Worm (Caenorhabditis elegans) whole organism, young adult: ENCODE data around the gene F37B4.10.

Experiments used
- B0336.3 ChIP-seq: fragments of 200-800 bp; sonication (Bioruptor generic); IDR thresholded peaks from 2 replicates; pipeline ENCODE4 v1.3.6; 2022; ENCODE audit warnings: missing genetic modification characterization, missing compliant biosample characterization
- C06A6.2 ChIP-seq: fragments of 200-800 bp; sonication (Bioruptor generic); conservative IDR thresholded peaks from 2 replicates; pipeline ENCODE4 v1.3.6; 2022; ENCODE audit warnings: missing genetic modification characterization, missing compliant biosample characterization
- C17E4.6 ChIP-seq: fragments of 200-800 bp; sonication (Bioruptor generic); IDR thresholded peaks from 2 replicates; pipeline ENCODE4 v1.3.6; 2022; ENCODE audit warnings: missing genetic modification reagents, missing genetic modification characterization, missing compliant biosample characterization
- F57A8.1 ChIP-seq: fragments of 200-800 bp; sonication (Bioruptor generic); optimal IDR thresholded peaks from 2 replicates; lab custom pipeline; 2018; ENCODE audit warnings: mild to moderate bottlenecking, missing genetic modification characterization, moderate library complexity, missing compliant biosample characterization
- F57C9.4 ChIP-seq: sonication (generic microtip); optimal IDR thresholded peaks from 2 replicates; lab custom pipeline; 2017; ENCODE audit warnings: mild to moderate bottlenecking, missing genetic modification characterization, missing compliant biosample characterization
- bed-1 ChIP-seq: fragments of 200-800 bp; sonication (Bioruptor generic); IDR thresholded peaks from 2 replicates; pipeline ENCODE4 v1.3.6; 2022; ENCODE audit warnings: missing genetic modification reagents, missing genetic modification characterization, missing compliant biosample characterization
- ceh-27 ChIP-seq: fragments of 200-800 bp; sonication (Bioruptor generic); optimal IDR thresholded peaks from 2 replicates; lab custom pipeline; 2018; ENCODE audit warnings: mild to moderate bottlenecking, missing genetic modification characterization, moderate library complexity, missing compliant biosample characterization
- ceh-40 ChIP-seq: fragments of 200-800 bp; sonication (Bioruptor generic); IDR thresholded peaks from 2 replicates; pipeline ENCODE4 v1.3.6; 2022; ENCODE audit warnings: missing genetic modification characterization, missing compliant biosample characterization
- ceh-91 ChIP-seq: fragments of 200-800 bp; sonication (Bioruptor generic); IDR thresholded peaks from 2 replicates; pipeline ENCODE4 v1.3.6; 2022; ENCODE audit warnings: missing genetic modification reagents, missing genetic modification characterization, missing compliant biosample characterization
- chd-7 ChIP-seq: sonication (generic microtip); optimal IDR thresholded peaks from 2 replicates; lab custom pipeline; 2016; ENCODE audit warnings: mild to moderate bottlenecking, missing genetic modification characterization, moderate library complexity, missing compliant biosample characterization
- die-1 ChIP-seq: sonication (generic microtip); optimal IDR thresholded peaks from 2 replicates; lab custom pipeline; 2016; ENCODE audit warnings: missing genotype, mild to moderate bottlenecking, missing genetic modification characterization, missing compliant biosample characterization
- dox-1 ChIP-seq: fragments of 200-800 bp; sonication (Bioruptor generic); IDR thresholded peaks from 2 replicates; pipeline ENCODE4 v1.3.6; 2022; ENCODE audit warnings: missing genetic modification reagents, missing genetic modification characterization, missing compliant biosample characterization
- dpff-1 ChIP-seq: sonication (generic microtip); optimal IDR thresholded peaks from 2 replicates; lab custom pipeline; 2017; ENCODE audit warnings: mild to moderate bottlenecking, missing genetic modification characterization, missing compliant biosample characterization
- egrh-3 ChIP-seq: fragments of 200-800 bp; sonication (Bioruptor generic); IDR thresholded peaks from 2 replicates; pipeline ENCODE4 v1.3.6; 2022; ENCODE audit warnings: missing genetic modification reagents, missing genetic modification characterization, missing compliant biosample characterization
- ekl-4 ChIP-seq: fragments of 200-800 bp; sonication (Bioruptor generic); IDR thresholded peaks from 2 replicates; pipeline ENCODE4 v1.3.6; 2022; ENCODE audit warnings: missing genetic modification reagents, missing genetic modification characterization, missing compliant biosample characterization
- him-1 ChIP-seq: sonication (generic microtip); optimal IDR thresholded peaks from 2 replicates; lab custom pipeline; 2016; ENCODE audit warnings: missing genotype, missing genetic modification reagents, missing genetic modification characterization, missing compliant biosample characterization
- hlh-12 ChIP-seq: sonication (generic microtip); optimal IDR thresholded peaks from 2 replicates; lab custom pipeline; 2016; ENCODE audit warnings: missing genetic modification characterization, missing compliant biosample characterization
- hrde-1 ChIP-seq: sonication (generic microtip); optimal IDR thresholded peaks from 2 replicates; lab custom pipeline; 2016; ENCODE audit warnings: missing genetic modification characterization, mild to moderate bottlenecking, missing compliant biosample characterization, moderate library complexity, missing genotype, missing genetic modification reagents, borderline replicate concordance
- lin-26 ChIP-seq: fragments of 200-800 bp; sonication (Bioruptor generic); IDR thresholded peaks from 2 replicates; pipeline ENCODE4 v1.3.6; 2022; ENCODE audit warnings: missing genetic modification reagents, missing genetic modification characterization, missing compliant biosample characterization
- lin-40 ChIP-seq: sonication (generic microtip); optimal IDR thresholded peaks from 2 replicates; lab custom pipeline; 2016; ENCODE audit warnings: missing genetic modification characterization, mild to moderate bottlenecking, missing compliant biosample characterization, missing genotype, missing genetic modification reagents
- lin-54 ChIP-seq: fragments of 200-800 bp; sonication (Bioruptor generic); optimal IDR thresholded peaks from 2 replicates; lab custom pipeline; 2018; ENCODE audit warnings: mild to moderate bottlenecking, missing genetic modification characterization, missing compliant biosample characterization
- lir-1 ChIP-seq: fragments of 200-800 bp; sonication (Bioruptor generic); conservative IDR thresholded peaks from 2 replicates; pipeline ENCODE4 v1.3.6; 2022; ENCODE audit warnings: missing genetic modification reagents, missing genetic modification characterization, missing compliant biosample characterization
- lsy-27 ChIP-seq: sonication (generic microtip); optimal IDR thresholded peaks from 2 replicates; lab custom pipeline; 2017; ENCODE audit warnings: missing genetic modification characterization, mild to moderate bottlenecking, missing compliant biosample characterization, antibody characterized with exemption, missing genotype, borderline replicate concordance; ENCODE audit not compliant: insufficient read depth
- madf-10 ChIP-seq: sonication (generic microtip); optimal IDR thresholded peaks from 2 replicates; lab custom pipeline; 2016; ENCODE audit warnings: mild to moderate bottlenecking, missing genetic modification characterization, missing compliant biosample characterization
- madf-6 ChIP-seq: fragments of 200-800 bp; sonication (Bioruptor generic); IDR thresholded peaks from 2 replicates; pipeline ENCODE4 v1.3.6; 2022; ENCODE audit warnings: missing genetic modification reagents, missing genetic modification characterization, missing compliant biosample characterization
- mcd-1 ChIP-seq: fragments of 200-800 bp; sonication (Bioruptor generic); IDR thresholded peaks from 2 replicates; pipeline ENCODE4 v1.3.6; 2022; ENCODE audit warnings: missing genetic modification reagents, missing genetic modification characterization, missing compliant biosample characterization
- mes-4 ChIP-seq: sonication (generic microtip); optimal IDR thresholded peaks from 2 replicates; lab custom pipeline; 2016; ENCODE audit warnings: missing genotype, missing genetic modification characterization, missing compliant biosample characterization
- nfyb-1 ChIP-seq: fragments of 200-800 bp; sonication (Bioruptor generic); IDR thresholded peaks from 2 replicates; pipeline ENCODE4 v1.3.6; 2022; ENCODE audit warnings: missing genetic modification reagents, missing genetic modification characterization, missing compliant biosample characterization
- nhr-27 ChIP-seq: fragments of 200-800 bp; sonication (Bioruptor generic); optimal IDR thresholded peaks from 2 replicates; lab custom pipeline; 2018; ENCODE audit warnings: mild to moderate bottlenecking, missing genetic modification characterization, moderate library complexity, missing compliant biosample characterization
- pha-4 ChIP-seq: fragments of 150-350 bp; sonication (generic microtip); optimal IDR thresholded peaks from 2 replicates; lab custom pipeline; 2014; ENCODE audit warnings: missing biosample characterization, missing genetic modification reagents, missing genetic modification characterization
- rpc-1 ChIP-seq, 2 experiments: fragments of 150-350 bp in 1 of 2; sonication (generic microtip) in 1 of 2; optimal IDR thresholded peaks; 2 replicates each; lab custom pipeline; 2014 to 2018; ENCODE audit warnings: missing biosample characterization in 1 of 2, missing genetic modification characterization in 1 of 2, missing genetic modification reagents in 1 of 2, missing genotype in 1 of 2
- sea-2 ChIP-seq: fragments of 200-800 bp; sonication (Bioruptor generic); IDR thresholded peaks from 2 replicates; pipeline ENCODE4 v1.3.6; 2022; ENCODE audit warnings: missing genetic modification characterization, missing compliant biosample characterization
- snpc-1.1 ChIP-seq: sonication (generic microtip); optimal IDR thresholded peaks from 2 replicates; lab custom pipeline; 2017; ENCODE audit warnings: missing genetic modification characterization, mild to moderate bottlenecking, missing compliant biosample characterization, antibody characterized with exemption, moderate library complexity, missing genotype, missing genetic modification reagents; ENCODE audit not compliant: insufficient read depth
- snpc-1.3 ChIP-seq: sonication (generic microtip); optimal IDR thresholded peaks from 2 replicates; lab custom pipeline; 2017; ENCODE audit warnings: missing genetic modification characterization, mild to moderate bottlenecking, missing compliant biosample characterization, antibody characterized with exemption, moderate library complexity, missing genotype, missing genetic modification reagents; ENCODE audit not compliant: insufficient read depth
- snpc-4 ChIP-seq, 5 experiments: fragments of 150-350 bp in 1 of 5; sonication (generic microtip) in 4 of 5; optimal IDR thresholded peaks; 2 replicates each; lab custom pipeline; 2014 to 2018; ENCODE audit warnings: missing genetic modification characterization in 5 of 5, missing biosample characterization in 3 of 5, antibody characterized with exemption in 2 of 5, mild to moderate bottlenecking in 2 of 5, missing compliant biosample characterization in 2 of 5, missing genotype in 2 of 5, moderate library complexity in 2 of 5, missing genetic modification reagents in 1 of 5
- somi-1 ChIP-seq: fragments of 200-800 bp; sonication (Bioruptor generic); optimal IDR thresholded peaks from 2 replicates; lab custom pipeline; 2018; ENCODE audit warnings: mild to moderate bottlenecking, missing genetic modification characterization, missing compliant biosample characterization
- sptf-2 ChIP-seq: fragments of 200-800 bp; sonication (Bioruptor generic); optimal IDR thresholded peaks from 2 replicates; lab custom pipeline; 2018; ENCODE audit warnings: mild to moderate bottlenecking, missing genetic modification characterization, missing compliant biosample characterization
- tbp1 ChIP-seq: fragments of 200-800 bp; sonication (Bioruptor generic); optimal IDR thresholded peaks from 2 replicates; lab custom pipeline; 2018; ENCODE audit warnings: mild to moderate bottlenecking, missing genetic modification characterization, missing compliant biosample characterization
- ztf-22 ChIP-seq: fragments of 200-800 bp; sonication (Bioruptor generic); optimal IDR thresholded peaks from 2 replicates; lab custom pipeline; 2018; ENCODE audit warnings: mild to moderate bottlenecking, missing genetic modification characterization, moderate library complexity, missing compliant biosample characterization
- ztf-26 ChIP-seq: sonication (generic microtip); optimal IDR thresholded peaks from 2 replicates; lab custom pipeline; 2017; ENCODE audit warnings: missing genetic modification characterization, missing compliant biosample characterization
- ztf-3 ChIP-seq: fragments of 200-800 bp; sonication (Bioruptor generic); optimal IDR thresholded peaks from 2 replicates; lab custom pipeline; 2018; ENCODE audit warnings: mild to moderate bottlenecking, missing genetic modification characterization, missing compliant biosample characterization

Gene F37B4.10

ce11 chrV:2913948-2914347 lies 36.5 kb upstream of the F37B4.10 start, which contains the start of gene srh-146:
Gene srh-146 (plus strand): TSS chrV:2914248.
- TF ChIP-seq hrde-1 (tag; lab: Kevin White, UChicago) (no peak), bed-1 (GFP tag; lab: Robert Waterston, UW) (no peak), lin-40 (no peak), sptf-2 (no peak), dox-1 (no peak), mcd-1 (GFP tag; lab: Robert Waterston, UW) (no peak), F57A8.1 (GFP tag; lab: Kevin White, UChicago) (no peak), lir-1 (GFP tag; lab: Robert Waterston, UW) (no peak), snpc-4 (GFP tag; optimal IDR thresholded peaks at IDR 0.05; lab: Kevin White, UChicago) (no peak), snpc-4 (tag; optimal IDR thresholded peaks at IDR 0.05; lab: Kevin White, UChicago) (no peak), die-1 (tag; lab: Kevin White, UChicago) (no peak), ztf-26 (no peak), nfyb-1 (GFP tag; lab: Robert Waterston, UW) (no peak), B0336.3 (GFP tag; lab: Robert Waterston, UW) (no peak)
- TF ChIP-seq, all 124 proteins: peak for 0

ce11 chrV:2912901-2913300 lies 35.5 kb upstream of the F37B4.10 start, which contains the start of gene C31B8.9:
Gene C31B8.9 (minus strand): TSS chrV:2913001.
- no peak for TF ChIP-seq ztf-22 (GFP tag; lab: Kevin White, UChicago)
- no peak for TF ChIP-seq madf-10 (tag; lab: Kevin White, UChicago)
- TF ChIP-seq mes-4 (tag; lab: Kevin White, UChicago) = no peak
- no peak for TF ChIP-seq hlh-12 (tag; lab: Kevin White, UChicago)
- TF ChIP-seq sea-2 = no peak
- TF ChIP-seq chd-7 (tag; lab: Kevin White, UChicago) = no peak
- no peak for TF ChIP-seq lin-40
- no peak for TF ChIP-seq ekl-4 (GFP tag; lab: Robert Waterston, UW)
- no peak for TF ChIP-seq rpc-1 (optimal IDR thresholded peaks at IDR 0.05; lab: Kevin White, UChicago)
- TF ChIP-seq rpc-1 (tag; optimal IDR thresholded peaks at IDR 0.05; lab: Kevin White, UChicago) = no peak
- TF ChIP-seq lsy-27 (tag; lab: Kevin White, UChicago) = no peak
- no peak for TF ChIP-seq snpc-1.1 (tag; lab: Kevin White, UChicago)
- TF ChIP-seq somi-1 = no peak
- TF ChIP-seq F57A8.1 (GFP tag; lab: Kevin White, UChicago) = no peak
- no peak for TF ChIP-seq ceh-40 (GFP tag; lab: Robert Waterston, UW)
- TF ChIP-seq lin-26 (GFP tag; lab: Robert Waterston, UW) = no peak
- TF ChIP-seq dpff-1 (tag; lab: Kevin White, UChicago) = no peak
- no peak for TF ChIP-seq madf-6 (GFP tag; lab: Robert Waterston, UW)
- TF ChIP-seq nfyb-1 (GFP tag; lab: Robert Waterston, UW) = no peak
- TF ChIP-seq C17E4.6 (GFP tag; lab: Robert Waterston, UW) = no peak
- TF ChIP-seq bed-1 (GFP tag; lab: Robert Waterston, UW) = no peak

ce11 chrV:2909525-2909924 lies 32.1 kb upstream of the F37B4.10 start, which contains the start of gene zmp-3:
Gene zmp-3 (minus strand): TSS chrV:2909625.
- TF ChIP-seq snpc-1.3 (tag; lab: Kevin White, UChicago) (no peak), egrh-3 (GFP tag; lab: Robert Waterston, UW) (no peak), dpff-1 (tag; lab: Kevin White, UChicago) (no peak), lin-54 (GFP tag; lab: Kevin White, UChicago) (no peak), ztf-3 (no peak), him-1 (tag; lab: Kevin White, UChicago) (no peak), C06A6.2 (GFP tag; lab: Robert Waterston, UW) (no peak), ceh-27 (GFP tag; lab: Kevin White, UChicago) (no peak), ceh-91 (GFP tag; lab: Robert Waterston, UW) (no peak), pha-4 (tag; lab: Kevin White, UChicago) (no peak), dox-1 (no peak), F57C9.4 (tag; lab: Kevin White, UChicago) (no peak), tbp1 (GFP tag; lab: Kevin White, UChicago) (no peak), nhr-27 (no peak)
